ENCODE assay signal across 1 fruit fly cellular context in genomic region chr3R:9637361-9637760, dm6.
TF ChIP-seq lines count a peak whose summit lies in the region.

Gene Scm (minus strand): TSS chr3R:9637611.

TF ChIP-seq in whole organism, embryonic, 481 proteins besides CTCF, POLR2A, EP300 and RAD21 (continued from another document and continues in another):
- TF ChIP-seq CG30403 (GFP tag; optimal IDR thresholded peaks at IDR 0.05; lab: Kevin White, UChicago) (no peak), Bgb (GFP tag; IDR thresholded peaks at IDR 0.05; lab: Robert Waterston, UW; ENCODE audit: partially characterized antibody) (peak; percentile 95), Awh (GFP tag; IDR thresholded peaks at IDR 0.05; lab: Robert Waterston, UW) (no peak), HLH4C (GFP tag; IDR thresholded peaks at IDR 0.05; lab: Robert Waterston, UW; ENCODE audit: partially characterized antibody) (peak; percentile 87), Vsx1 (GFP tag; optimal IDR thresholded peaks at IDR 0.05; lab: Kevin White, UChicago) (no peak), Atf6 (GFP tag; IDR thresholded peaks at IDR 0.05; lab: Robert Waterston, UW) (no peak), CG9797 (GFP tag; optimal IDR thresholded peaks at IDR 0.05; lab: Kevin White, UChicago) (peak; percentile 20), ftz-f1 (GFP tag; optimal IDR thresholded peaks at IDR 0.05; lab: Kevin White, UChicago) (peak; percentile 6), CG3726 (GFP tag; IDR thresholded peaks at IDR 0.05; lab: Robert Waterston, UW) (no peak), CG17186 (GFP tag; optimal IDR thresholded peaks at IDR 0.05; lab: Kevin White, UChicago) (peak; percentile 85), pros (GFP tag; optimal IDR thresholded peaks at IDR 0.05; lab: Kevin White, UChicago) (no peak), sd (tag; optimal IDR thresholded peaks at IDR 0.05; lab: Kevin White, UChicago) (no peak), Trl (optimal IDR thresholded peaks at IDR 0.05; lab: Kevin White, UChicago) (no peak), Trl (GFP tag; optimal IDR thresholded peaks at IDR 0.05; lab: Kevin White, UChicago) (no peak), pum (GFP tag; optimal IDR thresholded peaks at IDR 0.05; lab: Kevin White, UChicago) (no peak), CG12391 (tag; optimal IDR thresholded peaks at IDR 0.05; lab: Kevin White, UChicago) (peak; percentile 34), CG11085 (GFP tag; IDR thresholded peaks at IDR 0.05; lab: Robert Waterston, UW) (no peak), CG18011 (GFP tag; optimal IDR thresholded peaks at IDR 0.05; lab: Kevin White, UChicago) (no peak), Myb (GFP tag; optimal IDR thresholded peaks at IDR 0.05; lab: Kevin White, UChicago) (peak; percentile 94), CG31441 (GFP tag; IDR thresholded peaks at IDR 0.05; lab: Robert Waterston, UW) (no peak), grn (GFP tag; optimal IDR thresholded peaks at IDR 0.05; lab: Kevin White, UChicago) (no peak), Meics (GFP tag; optimal IDR thresholded peaks at IDR 0.05; lab: Kevin White, UChicago) (no peak), sima (GFP tag; optimal IDR thresholded peaks at IDR 0.05; lab: Kevin White, UChicago) (no peak), CG3847 (GFP tag; IDR thresholded peaks at IDR 0.05; lab: Robert Waterston, UW) (no peak), CG7745 (tag; optimal IDR thresholded peaks at IDR 0.05; lab: Kevin White, UChicago) (no peak), CG7786 (GFP tag; optimal IDR thresholded peaks at IDR 0.05; lab: Kevin White, UChicago) (no peak), CG14014 (GFP tag; IDR thresholded peaks at IDR 0.05; lab: Robert Waterston, UW) (0 out of 2 replicates have a peak, but pooled peaks have one; percentile 34), vfl (GFP tag; optimal IDR thresholded peaks at IDR 0.05; lab: Kevin White, UChicago) (no peak), CG15601 (tag; optimal IDR thresholded peaks at IDR 0.05; lab: Kevin White, UChicago) (peak; percentile 28), CG18764 (GFP tag; optimal IDR thresholded peaks at IDR 0.05; lab: Kevin White, UChicago) (no peak), lilli (GFP tag; optimal IDR thresholded peaks at IDR 0.05; lab: Kevin White, UChicago) (no peak), ci (GFP tag; IDR thresholded peaks at IDR 0.05; lab: Robert Waterston, UW) (no peak), CG11560 (tag; IDR thresholded peaks at IDR 0.05; lab: Robert Waterston, UW) (no peak), CG6654 (GFP tag; optimal IDR thresholded peaks at IDR 0.05; lab: Kevin White, UChicago) (no peak), Dfd (GFP tag; optimal IDR thresholded peaks at IDR 0.05; lab: Kevin White, UChicago) (no peak), Doc2 (GFP tag; IDR thresholded peaks at IDR 0.05; lab: Robert Waterston, UW) (no peak), Deaf1 (tag; optimal IDR thresholded peaks at IDR 0.05; lab: Kevin White, UChicago) (peak; percentile 25), Sry-δ (GFP tag; optimal IDR thresholded peaks at IDR 0.05; lab: Kevin White, UChicago) (peak; percentile 97), Kr (GFP tag; optimal IDR thresholded peaks at IDR 0.05; lab: Kevin White, UChicago) (no peak), CG11695 (GFP tag; IDR thresholded peaks at IDR 0.05; lab: Robert Waterston, UW) (no peak), Adf1 (GFP tag; IDR thresholded peaks at IDR 0.05; lab: Robert Waterston, UW) (no peak), CG7839 (tag; optimal IDR thresholded peaks at IDR 0.05; lab: Kevin White, UChicago) (no peak), CG4328 (GFP tag; optimal IDR thresholded peaks at IDR 0.05; lab: Kevin White, UChicago) (no peak), ara (GFP tag; IDR thresholded peaks at IDR 0.05; lab: Robert Waterston, UW) (no peak), HmgZ (tag; optimal IDR thresholded peaks at IDR 0.05; lab: Kevin White, UChicago) (peak; percentile 70), wor (GFP tag; IDR thresholded peaks at IDR 0.05; lab: Robert Waterston, UW) (no peak), twi (tag; optimal IDR thresholded peaks at IDR 0.05; lab: Kevin White, UChicago) (no peak), CG4617 (GFP tag; optimal IDR thresholded peaks at IDR 0.05; lab: Kevin White, UChicago; ENCODE audit: borderline replicate concordance) (peak; percentile 74), insv (GFP tag; optimal IDR thresholded peaks at IDR 0.05; lab: Kevin White, UChicago) (no peak), kni (GFP tag; optimal IDR thresholded peaks at IDR 0.05; lab: Kevin White, UChicago) (peak; percentile 31), stwl (tag; optimal IDR thresholded peaks at IDR 0.05; lab: Kevin White, UChicago) (peak; percentile 100), Ets65A (GFP tag; lab: Kevin White, UChicago) (no peak), tna (GFP tag; IDR thresholded peaks at IDR 0.05; lab: Robert Waterston, UW; ENCODE audit: partially characterized antibody) (peak; percentile 89), tin (GFP tag; optimal IDR thresholded peaks at IDR 0.05; lab: Kevin White, UChicago) (no peak), Dip2 (GFP tag; IDR thresholded peaks at IDR 0.05; lab: Robert Waterston, UW) (no peak), CG9932 (GFP tag; IDR thresholded peaks at IDR 0.05; lab: Robert Waterston, UW) (no peak), CG17385 (GFP tag; optimal IDR thresholded peaks at IDR 0.05; lab: Kevin White, UChicago) (no peak), CG15073 (GFP tag; optimal IDR thresholded peaks at IDR 0.05; lab: Kevin White, UChicago) (no peak), CG1602 (GFP tag; optimal IDR thresholded peaks at IDR 0.05; lab: Kevin White, UChicago) (no peak), zf30C (GFP tag; optimal IDR thresholded peaks at IDR 0.05; lab: Kevin White, UChicago) (no peak), CG10366 (GFP tag; IDR thresholded peaks at IDR 0.05; lab: Robert Waterston, UW) (no peak), unc-4 (GFP tag; IDR thresholded peaks at IDR 0.05; lab: Robert Waterston, UW; ENCODE audit: partially characterized antibody) (peak; percentile 92), CG13894 (tag; optimal IDR thresholded peaks at IDR 0.05; lab: Kevin White, UChicago) (peak; percentile 2), salm (tag; optimal IDR thresholded peaks at IDR 0.05; lab: Kevin White, UChicago) (no peak), Oaz (GFP tag; IDR thresholded peaks at IDR 0.05; lab: Robert Waterston, UW) (no peak), CG30431 (GFP tag; optimal IDR thresholded peaks at IDR 0.05; lab: Kevin White, UChicago) (no peak), danr (GFP tag; IDR thresholded peaks at IDR 0.05; lab: Robert Waterston, UW) (no peak), CHES-1-like (GFP tag; optimal IDR thresholded peaks at IDR 0.05; lab: Kevin White, UChicago) (peak; percentile 65), croc (GFP tag; conservative IDR thresholded peaks at IDR 0.05; lab: Robert Waterston, UW) (no peak), CG16813 (GFP tag; IDR thresholded peaks at IDR 0.05; lab: Robert Waterston, UW; ENCODE audit: partially characterized antibody) (peak; percentile 91), pfk (GFP tag; optimal IDR thresholded peaks at IDR 0.05; lab: Kevin White, UChicago) (no peak), ind (GFP tag; optimal IDR thresholded peaks at IDR 0.05; lab: Kevin White, UChicago) (no peak), unpg (GFP tag; optimal IDR thresholded peaks at IDR 0.05; lab: Kevin White, UChicago) (no peak), CG10654 (GFP tag; optimal IDR thresholded peaks at IDR 0.05; lab: Kevin White, UChicago) (no peak), slbo (GFP tag; IDR thresholded peaks at IDR 0.05; lab: Robert Waterston, UW) (no peak), CG4707 (GFP tag; optimal IDR thresholded peaks at IDR 0.05; lab: Kevin White, UChicago) (no peak), nerfin-1 (tag; optimal IDR thresholded peaks at IDR 0.05; lab: Kevin White, UChicago) (peak; percentile 53), Blimp-1 (GFP tag; optimal IDR thresholded peaks at IDR 0.05; lab: Kevin White, UChicago) (no peak), CG34422 (GFP tag; IDR thresholded peaks at IDR 0.05; lab: Robert Waterston, UW) (no peak), Xbp1 (GFP tag; optimal IDR thresholded peaks at IDR 0.05; lab: Kevin White, UChicago) (peak; percentile 19), aop (GFP tag; IDR thresholded peaks at IDR 0.05; lab: Robert Waterston, UW) (no peak), CG18262 (tag; optimal IDR thresholded peaks at IDR 0.05; lab: Kevin White, UChicago) (peak; percentile 19), CG18619 (GFP tag; optimal IDR thresholded peaks at IDR 0.05; lab: Kevin White, UChicago) (no peak), klu (GFP tag; IDR thresholded peaks at IDR 0.05; lab: Robert Waterston, UW) (no peak), Hmx (GFP tag; optimal IDR thresholded peaks at IDR 0.05; lab: Kevin White, UChicago) (no peak), CG31388 (GFP tag; optimal IDR thresholded peaks at IDR 0.05; lab: Kevin White, UChicago) (no peak), CG15269 (tag; optimal IDR thresholded peaks at IDR 0.05; lab: Kevin White, UChicago) (no peak), Spps (tag; optimal IDR thresholded peaks at IDR 0.05; lab: Kevin White, UChicago) (no peak), Optix (GFP tag; IDR thresholded peaks at IDR 0.05; lab: Robert Waterston, UW) (no peak), ash1 (GFP tag; optimal IDR thresholded peaks at IDR 0.05; lab: Kevin White, UChicago) (no peak), Doc3 (GFP tag; IDR thresholded peaks at IDR 0.05; lab: Robert Waterston, UW; ENCODE audit: partially characterized antibody) (peak; percentile 90), scrt (GFP tag; optimal IDR thresholded peaks at IDR 0.05; lab: Kevin White, UChicago) (peak; percentile 23), CG10462 (GFP tag; optimal IDR thresholded peaks at IDR 0.05; lab: Kevin White, UChicago) (no peak), dm (GFP tag; optimal IDR thresholded peaks at IDR 0.05; lab: Kevin White, UChicago) (no peak), CG15514 (GFP tag; optimal IDR thresholded peaks at IDR 0.05; lab: Kevin White, UChicago) (peak; percentile 63), Dp (GFP tag; optimal IDR thresholded peaks at IDR 0.05; lab: Kevin White, UChicago) (peak; percentile 69), dysf (GFP tag; IDR thresholded peaks at IDR 0.05; lab: Robert Waterston, UW) (no peak), D19B (GFP tag; optimal IDR thresholded peaks at IDR 0.05; lab: Kevin White, UChicago) (no peak), chm (GFP tag; IDR thresholded peaks at IDR 0.05; lab: Robert Waterston, UW) (no peak), CG17912 (GFP tag; optimal IDR thresholded peaks at IDR 0.05; lab: Kevin White, UChicago) (no peak), CG8478 (optimal IDR thresholded peaks at IDR 0.05; lab: Kevin White, UChicago) (no peak), CG3838 (GFP tag; optimal IDR thresholded peaks at IDR 0.05; lab: Kevin White, UChicago) (no peak), seq (GFP tag; IDR thresholded peaks at IDR 0.05; lab: Robert Waterston, UW) (no peak), CG6765 (GFP tag; optimal IDR thresholded peaks at IDR 0.05; lab: Kevin White, UChicago) (no peak), toy (GFP tag; IDR thresholded peaks at IDR 0.05; lab: Robert Waterston, UW) (no peak), CG3163 (GFP tag; optimal IDR thresholded peaks at IDR 0.05; lab: Kevin White, UChicago) (no peak), H2.0 (GFP tag; IDR thresholded peaks at IDR 0.05; lab: Robert Waterston, UW) (no peak), BEAF-32 (GFP tag; optimal IDR thresholded peaks at IDR 0.05; lab: Kevin White, UChicago) (peak; percentile 91), CG5245 (GFP tag; optimal IDR thresholded peaks at IDR 0.05; lab: Kevin White, UChicago) (no peak), CG8765 (GFP tag; IDR thresholded peaks at IDR 0.05; lab: Robert Waterston, UW) (no peak), oc (tag; optimal IDR thresholded peaks at IDR 0.05; lab: Kevin White, UChicago) (no peak), CG6813 (GFP tag; optimal IDR thresholded peaks at IDR 0.05; lab: Kevin White, UChicago) (no peak), bcd (GFP tag; optimal IDR thresholded peaks at IDR 0.05; lab: Kevin White, UChicago) (no peak), Rfx (GFP tag; IDR thresholded peaks at IDR 0.05; lab: Robert Waterston, UW) (peak; percentile 24; the same call in 1 of the 2 replicates), CG2202 (tag; optimal IDR thresholded peaks at IDR 0.05; lab: Kevin White, UChicago) (peak; percentile 2), tup (GFP tag; optimal IDR thresholded peaks at IDR 0.05; lab: Kevin White, UChicago) (no peak), sob (GFP tag; IDR thresholded peaks at IDR 0.05; lab: Robert Waterston, UW) (no peak), CG4424 (GFP tag; optimal IDR thresholded peaks at IDR 0.05; lab: Kevin White, UChicago) (no peak), org-1 (GFP tag; optimal IDR thresholded peaks at IDR 0.05; lab: Kevin White, UChicago) (no peak), Xrp1 (GFP tag; IDR thresholded peaks at IDR 0.05; lab: Robert Waterston, UW) (no peak), mam (GFP tag; optimal IDR thresholded peaks at IDR 0.05; lab: Kevin White, UChicago) (no peak), Dbx (GFP tag; IDR thresholded peaks at IDR 0.05; lab: Robert Waterston, UW) (no peak), Hand (GFP tag; optimal IDR thresholded peaks at IDR 0.05; lab: Kevin White, UChicago) (no peak), CG9609 (GFP tag; optimal IDR thresholded peaks at IDR 0.05; lab: Kevin White, UChicago) (no peak), NC2α (GFP tag; optimal IDR thresholded peaks at IDR 0.05; lab: Kevin White, UChicago) (no peak), az2 (GFP tag; optimal IDR thresholded peaks at IDR 0.05; lab: Kevin White, UChicago) (no peak), CG9817 (tag; optimal IDR thresholded peaks at IDR 0.05; lab: Kevin White, UChicago) (no peak), CG2120 (GFP tag; optimal IDR thresholded peaks at IDR 0.05; lab: Kevin White, UChicago) (no peak), Neu2 (GFP tag; optimal IDR thresholded peaks at IDR 0.05; lab: Kevin White, UChicago; ENCODE audit: borderline replicate concordance) (no peak), ap (GFP tag; IDR thresholded peaks at IDR 0.05; lab: Robert Waterston, UW) (no peak), bsh (GFP tag; optimal IDR thresholded peaks at IDR 0.05; lab: Kevin White, UChicago) (no peak), Fer2 (tag; optimal IDR thresholded peaks at IDR 0.05; lab: Kevin White, UChicago) (no peak), CG2678 (tag; optimal IDR thresholded peaks at IDR 0.05; lab: Kevin White, UChicago) (no peak), Sox100B (GFP tag; optimal IDR thresholded peaks at IDR 0.05; lab: Kevin White, UChicago) (no peak), CrebB (tag; optimal IDR thresholded peaks at IDR 0.05; lab: Kevin White, UChicago) (no peak), Hr3 (GFP tag; optimal IDR thresholded peaks at IDR 0.05; lab: Kevin White, UChicago) (no peak), CG17359 (tag; optimal IDR thresholded peaks at IDR 0.05; lab: Kevin White, UChicago) (no peak), CG1603 (tag; optimal IDR thresholded peaks at IDR 0.05; lab: Kevin White, UChicago) (peak; percentile 77), gce (GFP tag; IDR thresholded peaks at IDR 0.05; lab: Robert Waterston, UW) (no peak), MTF-1 (GFP tag; optimal IDR thresholded peaks at IDR 0.05; lab: Kevin White, UChicago; ENCODE audit: borderline replicate concordance) (no peak)
